Worm (Caenorhabditis elegans) whole organism, young adult: ENCODE results near the gene tbc-14.

Source experiments
- B0336.3 ChIP-seq: fragments of 200-800 bp; sonication (Bioruptor generic); IDR thresholded peaks from 2 replicates; pipeline ENCODE4 v1.3.6; 2022; ENCODE audit warnings: missing genetic modification characterization, missing compliant biosample characterization
- D2030.7 ChIP-seq: fragments of 200-800 bp; sonication (Bioruptor generic); IDR thresholded peaks from 2 replicates; pipeline ENCODE4 v1.3.6; 2022; ENCODE audit warnings: missing genetic modification reagents, missing genetic modification characterization, missing compliant biosample characterization
- F33H1.4 ChIP-seq: fragments of 200-800 bp; sonication (Bioruptor generic); IDR thresholded peaks from 2 replicates; pipeline ENCODE4 v1.3.6; 2022; ENCODE audit warnings: missing genetic modification reagents, missing genetic modification characterization, missing compliant biosample characterization
- F37B4.10 ChIP-seq: fragments of 200-800 bp; sonication (Bioruptor generic); IDR thresholded peaks from 2 replicates; pipeline ENCODE4 v1.3.6; 2022; ENCODE audit warnings: missing genetic modification characterization, missing compliant biosample characterization
- F52B5.7 ChIP-seq: sonication (generic microtip); optimal IDR thresholded peaks from 2 replicates; lab custom pipeline; 2016; ENCODE audit warnings: mild to moderate bottlenecking, missing genetic modification characterization, missing compliant biosample characterization
- K11D2.4 ChIP-seq: fragments of 200-800 bp; sonication (Bioruptor generic); IDR thresholded peaks from 2 replicates; pipeline ENCODE4 v1.3.6; 2022; ENCODE audit warnings: missing genetic modification reagents, missing genetic modification characterization, missing compliant biosample characterization
- Y53F4B.3 ChIP-seq: fragments of 200-800 bp; sonication (Bioruptor generic); IDR thresholded peaks from 2 replicates; pipeline ENCODE4 v1.3.6; 2022; ENCODE audit warnings: missing genetic modification reagents, missing genetic modification characterization, missing compliant biosample characterization
- Y56A3A.18 ChIP-seq: fragments of 200-800 bp; sonication (Bioruptor generic); IDR thresholded peaks from 2 replicates; pipeline ENCODE4 v1.3.6; 2022; ENCODE audit warnings: missing genetic modification reagents, missing genetic modification characterization, missing compliant biosample characterization
- attf-6 ChIP-seq: fragments of 200-800 bp; sonication (Bioruptor generic); IDR thresholded peaks from 2 replicates; pipeline ENCODE4 v1.3.6; 2022; ENCODE audit warnings: missing genetic modification reagents, missing genetic modification characterization, missing compliant biosample characterization
- ccch-3 ChIP-seq: fragments of 200-800 bp; sonication (Bioruptor generic); optimal IDR thresholded peaks from 2 replicates; lab custom pipeline; 2018; ENCODE audit warnings: mild to moderate bottlenecking, missing genetic modification characterization, missing compliant biosample characterization
- ceh-27 ChIP-seq: fragments of 200-800 bp; sonication (Bioruptor generic); optimal IDR thresholded peaks from 2 replicates; lab custom pipeline; 2018; ENCODE audit warnings: mild to moderate bottlenecking, missing genetic modification characterization, moderate library complexity, missing compliant biosample characterization
- ceh-58 ChIP-seq: fragments of 200-800 bp; sonication (Bioruptor generic); IDR thresholded peaks from 2 replicates; pipeline ENCODE4 v1.3.6; 2022; ENCODE audit warnings: missing genetic modification characterization, missing compliant biosample characterization
- ceh-79 ChIP-seq: sonication (generic microtip); optimal IDR thresholded peaks from 2 replicates; lab custom pipeline; 2017; ENCODE audit warnings: mild to moderate bottlenecking, missing genetic modification characterization, missing compliant biosample characterization
- die-1 ChIP-seq: sonication (generic microtip); optimal IDR thresholded peaks from 2 replicates; lab custom pipeline; 2016; ENCODE audit warnings: missing genotype, mild to moderate bottlenecking, missing genetic modification characterization, missing compliant biosample characterization
- dox-1 ChIP-seq: fragments of 200-800 bp; sonication (Bioruptor generic); IDR thresholded peaks from 2 replicates; pipeline ENCODE4 v1.3.6; 2022; ENCODE audit warnings: missing genetic modification reagents, missing genetic modification characterization, missing compliant biosample characterization
- dpl-1 ChIP-seq: fragments of 150-350 bp; optimal IDR thresholded peaks from 2 replicates; lab custom pipeline; 2014; ENCODE audit warnings: missing biosample characterization, missing genetic modification reagents, missing genetic modification characterization
- egl-44 ChIP-seq: fragments of 200-800 bp; sonication (Bioruptor generic); IDR thresholded peaks from 2 replicates; pipeline ENCODE4 v1.3.6; 2022; ENCODE audit warnings: missing genetic modification reagents, missing genetic modification characterization, missing compliant biosample characterization
- egrh-3 ChIP-seq: fragments of 200-800 bp; sonication (Bioruptor generic); IDR thresholded peaks from 2 replicates; pipeline ENCODE4 v1.3.6; 2022; ENCODE audit warnings: missing genetic modification reagents, missing genetic modification characterization, missing compliant biosample characterization
- ekl-4 ChIP-seq: fragments of 200-800 bp; sonication (Bioruptor generic); IDR thresholded peaks from 2 replicates; pipeline ENCODE4 v1.3.6; 2022; ENCODE audit warnings: missing genetic modification reagents, missing genetic modification characterization, missing compliant biosample characterization
- gei-17 ChIP-seq: fragments of 200-800 bp; sonication (Bioruptor generic); optimal IDR thresholded peaks from 2 replicates; lab custom pipeline; 2018; ENCODE audit warnings: mild to moderate bottlenecking, missing genetic modification characterization, missing compliant biosample characterization
- hsf-1 ChIP-seq: fragments of 200-800 bp; sonication (Bioruptor generic); IDR thresholded peaks from 2 replicates; pipeline ENCODE4 v1.3.6; 2022; ENCODE audit warnings: missing genetic modification reagents, missing genetic modification characterization, missing compliant biosample characterization
- let-607 ChIP-seq, 2 experiments: fragments of 200-800 bp in 1 of 2; sonication (Bioruptor generic) in 1 of 2; sonication (generic microtip) in 1 of 2; optimal IDR thresholded peaks; 2 replicates each; lab custom pipeline; 2016 to 2018; ENCODE audit warnings: mild to moderate bottlenecking in 2 of 2, missing compliant biosample characterization in 2 of 2, missing genetic modification characterization in 2 of 2, moderate library complexity in 2 of 2, missing genotype in 1 of 2
- lin-26 ChIP-seq: fragments of 200-800 bp; sonication (Bioruptor generic); IDR thresholded peaks from 2 replicates; pipeline ENCODE4 v1.3.6; 2022; ENCODE audit warnings: missing genetic modification reagents, missing genetic modification characterization, missing compliant biosample characterization
- lin-35 ChIP-seq, 3 experiments: fragments of 150-350 bp in 2 of 3; sonication (generic microtip) in 1 of 3; optimal IDR thresholded peaks; 2 replicates each; lab custom pipeline; 2014 to 2018; ENCODE audit warnings: missing biosample characterization in 3 of 3, missing genetic modification characterization in 3 of 3, missing genetic modification reagents in 3 of 3
- lin-40 ChIP-seq: sonication (generic microtip); optimal IDR thresholded peaks from 2 replicates; lab custom pipeline; 2016; ENCODE audit warnings: missing genetic modification characterization, mild to moderate bottlenecking, missing compliant biosample characterization, missing genotype, missing genetic modification reagents
- lir-1 ChIP-seq: fragments of 200-800 bp; sonication (Bioruptor generic); conservative IDR thresholded peaks from 2 replicates; pipeline ENCODE4 v1.3.6; 2022; ENCODE audit warnings: missing genetic modification reagents, missing genetic modification characterization, missing compliant biosample characterization
- lsy-27 ChIP-seq: sonication (generic microtip); optimal IDR thresholded peaks from 2 replicates; lab custom pipeline; 2017; ENCODE audit warnings: missing genetic modification characterization, mild to moderate bottlenecking, missing compliant biosample characterization, antibody characterized with exemption, missing genotype, borderline replicate concordance; ENCODE audit not compliant: insufficient read depth
- madf-3 ChIP-seq: fragments of 200-800 bp; sonication (Bioruptor generic); IDR thresholded peaks from 2 replicates; pipeline ENCODE4 v1.3.6; 2022; ENCODE audit warnings: missing genetic modification reagents, missing genetic modification characterization, missing compliant biosample characterization
- madf-6 ChIP-seq: fragments of 200-800 bp; sonication (Bioruptor generic); IDR thresholded peaks from 2 replicates; pipeline ENCODE4 v1.3.6; 2022; ENCODE audit warnings: missing genetic modification reagents, missing genetic modification characterization, missing compliant biosample characterization
- madf-8 ChIP-seq: fragments of 200-800 bp; sonication (Bioruptor generic); conservative IDR thresholded peaks from 2 replicates; pipeline ENCODE4 v1.3.6; 2022; ENCODE audit warnings: missing genetic modification reagents, missing genetic modification characterization, missing compliant biosample characterization
- mes-4 ChIP-seq: sonication (generic microtip); optimal IDR thresholded peaks from 2 replicates; lab custom pipeline; 2016; ENCODE audit warnings: missing genotype, missing genetic modification characterization, missing compliant biosample characterization
- mxl-1 ChIP-seq: sonication (generic microtip); optimal IDR thresholded peaks from 2 replicates; lab custom pipeline; 2016; ENCODE audit warnings: missing genetic modification characterization, missing compliant biosample characterization
- nfya-1 ChIP-seq: sonication (generic microtip); optimal IDR thresholded peaks from 2 replicates; lab custom pipeline; 2017; ENCODE audit warnings: antibody characterized with exemption, missing compliant biosample characterization, missing genetic modification characterization, borderline replicate concordance; ENCODE audit not compliant: insufficient read depth
- nfyb-1 ChIP-seq: fragments of 200-800 bp; sonication (Bioruptor generic); IDR thresholded peaks from 2 replicates; pipeline ENCODE4 v1.3.6; 2022; ENCODE audit warnings: missing genetic modification reagents, missing genetic modification characterization, missing compliant biosample characterization
- nhr-120 ChIP-seq: fragments of 200-800 bp; sonication (Bioruptor generic); IDR thresholded peaks from 2 replicates; pipeline ENCODE4 v1.3.6; 2022; ENCODE audit warnings: missing genetic modification characterization, missing compliant biosample characterization
- nhr-27 ChIP-seq: fragments of 200-800 bp; sonication (Bioruptor generic); optimal IDR thresholded peaks from 2 replicates; lab custom pipeline; 2018; ENCODE audit warnings: mild to moderate bottlenecking, missing genetic modification characterization, moderate library complexity, missing compliant biosample characterization
- nhr-80 ChIP-seq: sonication (generic microtip); optimal IDR thresholded peaks from 2 replicates; lab custom pipeline; 2016; ENCODE audit warnings: missing genetic modification characterization, missing compliant biosample characterization
- pha-4 ChIP-seq: fragments of 150-350 bp; sonication (generic microtip); optimal IDR thresholded peaks from 2 replicates; lab custom pipeline; 2014; ENCODE audit warnings: missing biosample characterization, missing genetic modification reagents, missing genetic modification characterization
- rpc-1 ChIP-seq, 2 experiments: fragments of 150-350 bp in 1 of 2; sonication (generic microtip) in 1 of 2; optimal IDR thresholded peaks; 2 replicates each; lab custom pipeline; 2014 to 2018; ENCODE audit warnings: missing biosample characterization in 1 of 2, missing genetic modification characterization in 1 of 2, missing genetic modification reagents in 1 of 2, missing genotype in 1 of 2
- sdz-38 ChIP-seq: sonication (generic microtip); optimal IDR thresholded peaks from 2 replicates; lab custom pipeline; 2016; ENCODE audit warnings: missing genotype, missing genetic modification characterization, missing compliant biosample characterization
- snpc-4 ChIP-seq, 5 experiments: fragments of 150-350 bp in 1 of 5; sonication (generic microtip) in 4 of 5; optimal IDR thresholded peaks; 2 replicates each; lab custom pipeline; 2014 to 2018; ENCODE audit warnings: missing genetic modification characterization in 5 of 5, missing biosample characterization in 3 of 5, antibody characterized with exemption in 2 of 5, mild to moderate bottlenecking in 2 of 5, missing compliant biosample characterization in 2 of 5, missing genotype in 2 of 5, moderate library complexity in 2 of 5, missing genetic modification reagents in 1 of 5
- somi-1 ChIP-seq: fragments of 200-800 bp; sonication (Bioruptor generic); optimal IDR thresholded peaks from 2 replicates; lab custom pipeline; 2018; ENCODE audit warnings: mild to moderate bottlenecking, missing genetic modification characterization, missing compliant biosample characterization
- tbp1 ChIP-seq: fragments of 200-800 bp; sonication (Bioruptor generic); optimal IDR thresholded peaks from 2 replicates; lab custom pipeline; 2018; ENCODE audit warnings: mild to moderate bottlenecking, missing genetic modification characterization, missing compliant biosample characterization
- tbx-9 ChIP-seq: sonication (generic microtip); optimal IDR thresholded peaks from 2 replicates; lab custom pipeline; 2016; ENCODE audit warnings: borderline replicate concordance, missing genetic modification characterization, inconsistent platforms, missing compliant biosample characterization
- unc-130 ChIP-seq: sonication (generic microtip); optimal IDR thresholded peaks from 2 replicates; lab custom pipeline; 2016; ENCODE audit warnings: missing genetic modification reagents, missing genetic modification characterization, missing compliant biosample characterization
- zfh-2 ChIP-seq: fragments of 200-800 bp; sonication (Bioruptor generic); conservative IDR thresholded peaks from 2 replicates; pipeline ENCODE4 v1.3.6; 2022; ENCODE audit warnings: missing genetic modification reagents, missing genetic modification characterization, missing compliant biosample characterization
- ztf-18 ChIP-seq: sonication (generic microtip); optimal IDR thresholded peaks from 2 replicates; lab custom pipeline; 2016; ENCODE audit warnings: missing genotype, mild to moderate bottlenecking, missing genetic modification characterization, missing compliant biosample characterization
- ztf-28 ChIP-seq: fragments of 200-800 bp; sonication (Bioruptor generic); IDR thresholded peaks from 2 replicates; pipeline ENCODE4 v1.3.6; 2022; ENCODE audit warnings: missing genetic modification reagents, missing genetic modification characterization, missing compliant biosample characterization

The tbc-14 gene

DNA sequence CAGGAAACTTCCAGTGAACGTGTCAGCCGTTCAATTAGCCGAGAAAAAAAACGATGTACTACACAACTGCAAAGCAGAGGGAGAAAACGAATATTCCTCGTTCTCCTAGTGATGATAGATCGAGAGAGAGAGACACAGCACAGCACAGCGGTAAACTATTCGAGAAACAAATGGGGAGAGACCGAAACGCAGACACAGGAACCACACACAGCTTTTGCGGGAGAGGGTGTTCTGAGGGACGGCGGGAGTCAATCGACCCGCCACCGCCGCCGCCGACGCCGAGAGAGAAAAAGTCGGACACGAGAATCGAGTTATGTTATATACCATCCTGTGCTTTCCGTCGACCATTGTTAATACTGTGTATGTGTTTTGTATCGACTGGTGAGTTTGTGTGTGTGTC is 9.2 kb upstream of the tbc-14 start (continued):
- TF ChIP-seq ekl-4 (GFP tag; lab: Robert Waterston, UW): no peak
- no peak for TF ChIP-seq die-1 (tag; lab: Kevin White, UChicago)
- TF ChIP-seq ceh-27: no peak
- TF ChIP-seq nhr-27 (tag; lab: Kevin White, UChicago): no peak
- no peak for TF ChIP-seq ccch-3 (GFP tag; lab: Kevin White, UChicago)
- TF ChIP-seq let-607 (tag; optimal IDR thresholded peaks at IDR 0.05; lab: Kevin White, UChicago): peak in 1 of 2 experiments; percentile 10
- TF ChIP-seq attf-6 (GFP tag; lab: Robert Waterston, UW): no peak
- no peak for TF ChIP-seq lir-1 (GFP tag; lab: Robert Waterston, UW)
- no peak for TF ChIP-seq nfya-1 (tag; lab: Kevin White, UChicago)
- TF ChIP-seq ceh-58 (GFP tag; lab: Robert Waterston, UW): no peak
- TF ChIP-seq madf-3 (GFP tag; lab: Robert Waterston, UW): no peak
- no peak for TF ChIP-seq F33H1.4 (GFP tag; lab: Robert Waterston, UW)
- no peak for TF ChIP-seq somi-1 (GFP tag; lab: Kevin White, UChicago)
- no peak for TF ChIP-seq pha-4 (tag; lab: Kevin White, UChicago)
- TF ChIP-seq egl-44 (GFP tag; lab: Robert Waterston, UW): no peak
- TF ChIP-seq gei-17 (GFP tag; lab: Kevin White, UChicago): no peak
- peak; percentile 59 for TF ChIP-seq nhr-80 (tag; lab: Kevin White, UChicago)
- TF ChIP-seq madf-8 (GFP tag; lab: Robert Waterston, UW): no peak
- peak; percentile 70 for TF ChIP-seq dox-1
- no peak for TF ChIP-seq nhr-120 (GFP tag; lab: Robert Waterston, UW)
- no peak for TF ChIP-seq lin-35 (GFP tag; optimal IDR thresholded peaks at IDR 0.05; lab: Kevin White, UChicago)
- TF ChIP-seq unc-130 (GFP tag; lab: Kevin White, UChicago): no peak
- TF ChIP-seq F37B4.10 (GFP tag; lab: Robert Waterston, UW): no peak
- TF ChIP-seq Y53F4B.3 (GFP tag; lab: Robert Waterston, UW): no peak
- TF ChIP-seq mes-4: no peak
- TF ChIP-seq egrh-3 (GFP tag; lab: Robert Waterston, UW): 0 out of 2 replicates have a peak, but pooled peaks have one; percentile 19
- TF ChIP-seq rpc-1 (optimal IDR thresholded peaks at IDR 0.05; lab: Kevin White, UChicago): no peak
- no peak for TF ChIP-seq rpc-1 (tag; optimal IDR thresholded peaks at IDR 0.05; lab: Kevin White, UChicago)
- no peak for TF ChIP-seq sdz-38 (tag; lab: Kevin White, UChicago)
- no peak for TF ChIP-seq lsy-27
- peak; percentile 94 for TF ChIP-seq zfh-2 (GFP tag; lab: Robert Waterston, UW)
- TF ChIP-seq D2030.7 (GFP tag; lab: Robert Waterston, UW): no peak
- 0 out of 2 replicates have a peak, but pooled peaks have one; percentile 20 for TF ChIP-seq B0336.3
- no peak for TF ChIP-seq hsf-1 (GFP tag; lab: Robert Waterston, UW)
- no peak for TF ChIP-seq F52B5.7 (tag; lab: Kevin White, UChicago)
- no peak for TF ChIP-seq lin-40 (tag; lab: Kevin White, UChicago)
- no peak for TF ChIP-seq snpc-4 (GFP tag; optimal IDR thresholded peaks at IDR 0.05; lab: Kevin White, UChicago)
- TF ChIP-seq snpc-4 (tag; optimal IDR thresholded peaks at IDR 0.05; lab: Kevin White, UChicago): peak in 3 of 4 experiments; percentile 20 to 64 (median 28)
- no peak for TF ChIP-seq K11D2.4 (GFP tag; lab: Robert Waterston, UW)
- TF ChIP-seq ztf-18 (tag; lab: Kevin White, UChicago): no peak
- 0 out of 2 replicates have a peak, but pooled peaks have one; percentile 49 for TF ChIP-seq lin-26 (GFP tag; lab: Robert Waterston, UW)
- no peak for TF ChIP-seq Y56A3A.18
- TF ChIP-seq ztf-28 (GFP tag; lab: Robert Waterston, UW): no peak
- no peak for TF ChIP-seq mxl-1 (tag; lab: Kevin White, UChicago)
- TF ChIP-seq ceh-79 (tag; lab: Kevin White, UChicago): no peak
- TF ChIP-seq nfyb-1 (GFP tag; lab: Robert Waterston, UW): no peak
- no peak for TF ChIP-seq dpl-1 (GFP tag; lab: Kevin White, UChicago)
- no peak for TF ChIP-seq madf-6
- TF ChIP-seq tbx-9 (tag; lab: Kevin White, UChicago): no peak
- TF ChIP-seq tbp1 (GFP tag; lab: Kevin White, UChicago): no peak
